Worm (Caenorhabditis elegans) whole organism, L1 larva: ENCODE results near the gene Y43H11AL.1.
A peak's percentile ranks its signal among the peaks of the same experiment; 100 is the strongest.

Experiments
- C34B4.2 ChIP-seq: sonication (generic microtip); optimal IDR thresholded peaks from 2 replicates; lab custom pipeline; 2017; ENCODE audit warnings: mild to moderate bottlenecking, missing genetic modification characterization, missing compliant biosample characterization
- Y116A8C.19 ChIP-seq: sonication (generic microtip); optimal IDR thresholded peaks from 2 replicates; lab custom pipeline; 2016; ENCODE audit warnings: missing compliant biosample characterization, missing genetic modification characterization, borderline replicate concordance
- aha-1 ChIP-seq: fragments of 150-350 bp; optimal IDR thresholded peaks from 2 replicates; lab custom pipeline; 2014; ENCODE audit warnings: missing biosample characterization, missing genetic modification characterization
- aly-2 ChIP-seq: fragments of 150-350 bp; optimal IDR thresholded peaks from 2 replicates; lab custom pipeline; 2014; ENCODE audit warnings: missing biosample characterization, missing genetic modification characterization
- blmp-1 ChIP-seq: fragments of 150-350 bp; optimal IDR thresholded peaks from 2 replicates; lab custom pipeline; 2014; ENCODE audit warnings: missing biosample characterization, missing genetic modification characterization
- ceh-63 ChIP-seq: fragments of 200-800 bp; sonication (Bioruptor generic); optimal IDR thresholded peaks from 2 replicates; lab custom pipeline; 2018; ENCODE audit warnings: mild to moderate bottlenecking, missing genetic modification characterization, missing compliant biosample characterization
- dpl-1 ChIP-seq, 3 experiments: fragments of 150-350 bp in 2 of 3; sonication (generic microtip) in 1 of 3; optimal IDR thresholded peaks; 2 replicates each; lab custom pipeline; 2014 to 2017; ENCODE audit warnings: missing biosample characterization in 3 of 3, missing genetic modification characterization in 3 of 3, missing genetic modification reagents in 3 of 3
- efl-1 ChIP-seq, 4 experiments: fragments of 150-350 bp; optimal IDR thresholded peaks in 3 of 4; peaks in 1 of 4; 1 replicate in 1 of 4; 2 replicates in 3 of 4; lab custom pipeline; 2014; ENCODE audit warnings: missing biosample characterization in 2 of 4, missing genetic modification characterization in 2 of 4, missing genetic modification reagents in 2 of 4
- elt-3 ChIP-seq, 6 experiments: fragments of 150-350 bp in 1 of 6; sonication (generic microtip); optimal IDR thresholded peaks; 2 replicates each; lab custom pipeline; 2017 to 2018; ENCODE audit warnings: missing biosample characterization in 6 of 6, missing genetic modification characterization in 6 of 6, inconsistent platforms in 1 of 6
- fkh-8 ChIP-seq: sonication (generic microtip); optimal IDR thresholded peaks from 2 replicates; lab custom pipeline; 2016; ENCODE audit warnings: mild to moderate bottlenecking, missing genetic modification characterization, missing compliant biosample characterization
- grh-1 ChIP-seq: fragments of 200-800 bp; sonication (Bioruptor generic); IDR thresholded peaks from 2 replicates; pipeline ENCODE4 v1.3.6; 2022; ENCODE audit warnings: missing genetic modification reagents, missing genetic modification characterization, missing compliant biosample characterization
- irx-1 ChIP-seq: sonication (generic microtip); optimal IDR thresholded peaks from 2 replicates; lab custom pipeline; 2016; ENCODE audit warnings: missing genetic modification characterization, missing compliant biosample characterization
- lin-14 ChIP-seq: fragments of 200-800 bp; sonication (Bioruptor generic); optimal IDR thresholded peaks from 2 replicates; lab custom pipeline; 2018; ENCODE audit warnings: mild to moderate bottlenecking, missing genetic modification characterization, moderate library complexity, missing compliant biosample characterization
- lin-15B ChIP-seq: fragments of 150-350 bp; sonication (generic microtip); optimal IDR thresholded peaks from 3 replicates; lab custom pipeline; 2014; ENCODE audit warnings: missing biosample characterization, missing genetic modification characterization
- nhr-20 ChIP-seq: sonication (generic microtip); optimal IDR thresholded peaks from 2 replicates; lab custom pipeline; 2016; ENCODE audit warnings: mild to moderate bottlenecking, missing genetic modification characterization, missing compliant biosample characterization
- nhr-28 ChIP-seq: fragments of 150-350 bp; optimal IDR thresholded peaks from 2 replicates; lab custom pipeline; 2014; ENCODE audit warnings: missing biosample characterization, missing genetic modification characterization
- nhr-47 ChIP-seq: sonication (generic microtip); optimal IDR thresholded peaks from 2 replicates; lab custom pipeline; 2016; ENCODE audit warnings: mild to moderate bottlenecking, missing genetic modification characterization, moderate library complexity, missing compliant biosample characterization
- nhr-71 ChIP-seq: sonication (generic microtip); optimal IDR thresholded peaks from 2 replicates; lab custom pipeline; 2016; ENCODE audit warnings: mild to moderate bottlenecking, missing genetic modification characterization, moderate library complexity, missing compliant biosample characterization
- nhr-85 ChIP-seq: sonication (generic microtip); peaks from one replicate; lab custom pipeline; 2016; ENCODE audit warnings: missing genetic modification characterization, inconsistent platforms, missing compliant biosample characterization
- skn-1 ChIP-seq: fragments of 150-350 bp; optimal IDR thresholded peaks from 2 replicates; lab custom pipeline; 2014; ENCODE audit warnings: missing biosample characterization, missing genetic modification characterization
- snpc-4 ChIP-seq: fragments of 150-350 bp; optimal IDR thresholded peaks from 2 replicates; lab custom pipeline; 2014; ENCODE audit warnings: missing biosample characterization, missing genetic modification characterization
- tbx-2 ChIP-seq: sonication (generic microtip); optimal IDR thresholded peaks from 2 replicates; lab custom pipeline; 2016; ENCODE audit warnings: missing genetic modification characterization, missing compliant biosample characterization
- zag-1 ChIP-seq: fragments of 150-350 bp; optimal IDR thresholded peaks from 2 replicates; lab custom pipeline; 2014; ENCODE audit warnings: missing biosample characterization, missing genetic modification characterization
- ztf-11 ChIP-seq, 2 experiments: sonication (generic microtip); optimal IDR thresholded peaks; 2 replicates each; lab custom pipeline; 2016 to 2017; ENCODE audit warnings: missing genetic modification characterization in 2 of 2, missing biosample characterization in 1 of 2, missing compliant biosample characterization in 1 of 2

Y43H11AL.1 gene

ce11 chrII:188967-189366, 43.6 kb downstream of the Y43H11AL.1 start, which contains the start of gene T01D1.5:
Gene T01D1.5 (minus strand): TSS chrII:189067.
- TF ChIP-seq dpl-1 (GFP tag; optimal IDR thresholded peaks at IDR 0.05; lab: Kevin White, UChicago) (no peak), aly-2 (no peak), snpc-4 (tag; lab: Kevin White, UChicago) (no peak), efl-1 (optimal IDR thresholded peaks at IDR 0.05; lab: Kevin White, UChicago) (no peak), efl-1 (GFP tag; optimal IDR thresholded peaks at IDR 0.05 in 1 of 2; lab: Kevin White, UChicago) (peak in 1 of 2 experiments; percentile 6), C34B4.2 (no peak)

ce11 chrII:186504-186903, 46.0 kb downstream of the Y43H11AL.1 start, which contains the start of gene T01D1.8:
Gene T01D1.8 (plus strand): TSS chrII:186739.
- TF ChIP-seq aha-1 (no peak), blmp-1 (tag; lab: Kevin White, UChicago) (peak; percentile 66)

- TF ChIP-seq lin-14 (GFP tag; lab: Kevin White, UChicago): no peak
- no peak for TF ChIP-seq skn-1 (tag; lab: Kevin White, UChicago)
- no peak for TF ChIP-seq aha-1
- TF ChIP-seq lin-15B (tag; lab: Kevin White, UChicago): no peak
Observed at ce11 chrII:178993-179392, 53.5 kb downstream of the Y43H11AL.1 start, which contains the start of gene T01D1.4. Gene T01D1.4 (minus strand): TSS chrII:179093.

ce11 chrII:178146-178545, 54.4 kb downstream of the Y43H11AL.1 start:
- TF ChIP-seq blmp-1 (tag; lab: Kevin White, UChicago): peak; percentile 80
- TF ChIP-seq C34B4.2: no peak
- TF ChIP-seq efl-1 (optimal IDR thresholded peaks at IDR 0.05; lab: Kevin White, UChicago): no peak
- TF ChIP-seq efl-1 (GFP tag; optimal IDR thresholded peaks at IDR 0.05 in 1 of 2; lab: Kevin White, UChicago): peak in 1 of 2 experiments; percentile 54

- TF ChIP-seq elt-3 (tag; optimal IDR thresholded peaks at IDR 0.05; lab: Kevin White, UChicago) (peak in 1 of 6 experiments; percentile 8), zag-1 (no peak), ceh-63 (GFP tag; lab: Kevin White, UChicago) (no peak), grh-1 (GFP tag; lab: Robert Waterston, UW) (peak; percentile 62), irx-1 (tag; lab: Kevin White, UChicago) (no peak), nhr-71 (tag; lab: Kevin White, UChicago) (peak; percentile 11), lin-14 (GFP tag; lab: Kevin White, UChicago) (peak; percentile 41), ztf-11 (tag; optimal IDR thresholded peaks at IDR 0.05; lab: Kevin White, UChicago) (no peak), nhr-20 (tag; lab: Kevin White, UChicago) (peak; percentile 31), nhr-85 (tag; lab: Kevin White, UChicago) (peak; percentile 69), skn-1 (tag; lab: Kevin White, UChicago) (no peak)
Observed at ce11 chrII:176622-177021, 55.9 kb downstream of the Y43H11AL.1 start.

- TF ChIP-seq Y116A8C.19: no peak
- TF ChIP-seq nhr-85 (tag; lab: Kevin White, UChicago): no peak
- TF ChIP-seq lin-14 (GFP tag; lab: Kevin White, UChicago): no peak
- TF ChIP-seq, all 84 proteins: peak for 0
Observed at ce11 chrII:175868-176267, 56.7 kb downstream of the Y43H11AL.1 start, which contains the start of gene T01D1.3. Gene T01D1.3 (minus strand): TSS chrII:175968.

ce11 chrII:173679-174078, 58.9 kb downstream of the Y43H11AL.1 start, which contains the start of gene T01D1.7:
Gene T01D1.7 (minus strand): TSS chrII:173779.
- peak; percentile 3 for TF ChIP-seq irx-1 (tag; lab: Kevin White, UChicago)
- no peak for TF ChIP-seq tbx-2 (tag; lab: Kevin White, UChicago)
- peak; percentile 15 for TF ChIP-seq fkh-8 (tag; lab: Kevin White, UChicago)
- no peak for TF ChIP-seq nhr-28
- TF ChIP-seq nhr-71 (tag; lab: Kevin White, UChicago): peak; percentile 40
- TF ChIP-seq nhr-47: peak; percentile 16
